Worm (Caenorhabditis elegans): ENCODE measurements around the gene cex-1.

- TF ChIP-seq tbx-11 (GFP tag; IDR thresholded peaks at IDR 0.05) (no peak), hnd-1 (tag; optimal IDR thresholded peaks at IDR 0.05) (no peak), tbx-37 (GFP tag; conservative IDR thresholded peaks at IDR 0.05) (no peak), ama-1 (optimal IDR thresholded peaks at IDR 0.05) (no peak)
These were observed 31.2 kb upstream of the cex-1 start, which contains the start of gene EEED8.2 for ce11 chrII:5416204-5416764.

All from whole organism, early embryonic.